Worm (Caenorhabditis elegans) whole organism, L2 larva: Measurements from ENCODE around the gene F23B12.1.
A peak's percentile ranks its signal among the peaks of the same experiment; 100 is the strongest.

Experiments used
- C34F6.9 ChIP-seq: fragments of 150-350 bp; optimal IDR thresholded peaks from 2 replicates; lab custom pipeline; 2014; ENCODE audit warnings: missing biosample characterization, missing genetic modification characterization
- R02D3.7 ChIP-seq: fragments of 150-350 bp; optimal IDR thresholded peaks from 2 replicates; lab custom pipeline; 2014; ENCODE audit warnings: missing biosample characterization, missing genetic modification characterization
- Y55F3AM.14 ChIP-seq: fragments of 200-800 bp; sonication (Bioruptor generic); optimal IDR thresholded peaks from 2 replicates; lab custom pipeline; 2018; ENCODE audit warnings: mild to moderate bottlenecking, missing genetic modification characterization, missing compliant biosample characterization
- ZK546.5 ChIP-seq: sonication (generic microtip); optimal IDR thresholded peaks from 2 replicates; lab custom pipeline; 2017; ENCODE audit warnings: missing biosample characterization, missing genetic modification characterization
- alr-1 ChIP-seq: fragments of 150-350 bp; optimal IDR thresholded peaks from 2 replicates; lab custom pipeline; 2014; ENCODE audit warnings: missing biosample characterization, missing genetic modification characterization
- aly-2 ChIP-seq: fragments of 150-350 bp; optimal IDR thresholded peaks from 2 replicates; lab custom pipeline; 2014; ENCODE audit warnings: missing biosample characterization, missing genetic modification characterization
- blmp-1 ChIP-seq: sonication (generic microtip); optimal IDR thresholded peaks from 2 replicates; lab custom pipeline; 2017; ENCODE audit warnings: missing genetic modification characterization, mild to moderate bottlenecking, missing compliant biosample characterization, antibody characterized with exemption, moderate library complexity; ENCODE audit not compliant: insufficient read depth
- ceh-82 ChIP-seq: fragments of 150-350 bp; optimal IDR thresholded peaks from 2 replicates; lab custom pipeline; 2014; ENCODE audit warnings: missing biosample characterization, missing genetic modification characterization
- crh-2 ChIP-seq: sonication (generic microtip); optimal IDR thresholded peaks from 2 replicates; lab custom pipeline; 2017; ENCODE audit warnings: missing biosample characterization, missing genetic modification characterization
- dmd-4 ChIP-seq: sonication (generic microtip); optimal IDR thresholded peaks from 2 replicates; lab custom pipeline; 2017; ENCODE audit warnings: missing biosample characterization, missing genetic modification characterization
- elt-1 ChIP-seq: fragments of 150-350 bp; optimal IDR thresholded peaks from 2 replicates; lab custom pipeline; 2014; ENCODE audit warnings: missing biosample characterization, missing genetic modification characterization
- elt-3 ChIP-seq: sonication (generic microtip); optimal IDR thresholded peaks from 2 replicates; lab custom pipeline; 2017; ENCODE audit warnings: missing biosample characterization, missing genetic modification characterization
- fos-1 ChIP-seq: fragments of 150-350 bp; optimal IDR thresholded peaks from 2 replicates; lab custom pipeline; 2014; ENCODE audit warnings: missing biosample characterization, missing genetic modification characterization
- gmeb-1 ChIP-seq: fragments of 150-350 bp; optimal IDR thresholded peaks from 2 replicates; lab custom pipeline; 2014; ENCODE audit warnings: missing biosample characterization, missing genetic modification characterization
- lin-11 ChIP-seq: fragments of 150-350 bp; sonication (generic microtip); optimal IDR thresholded peaks from 2 replicates; lab custom pipeline; 2014; ENCODE audit warnings: missing biosample characterization, missing genetic modification characterization, inconsistent platforms, mixed read lengths
- lin-13 ChIP-seq: fragments of 150-350 bp; optimal IDR thresholded peaks from 2 replicates; lab custom pipeline; 2014; ENCODE audit warnings: missing biosample characterization, missing genetic modification reagents, missing genetic modification characterization
- lin-39 ChIP-seq: fragments of 150-350 bp; optimal IDR thresholded peaks from 2 replicates; lab custom pipeline; 2014; ENCODE audit warnings: missing biosample characterization, missing genetic modification reagents, missing genetic modification characterization
- lsy-2 ChIP-seq, 2 experiments: fragments of 150-350 bp in 1 of 2; sonication (generic microtip) in 1 of 2; optimal IDR thresholded peaks; 2 replicates each; lab custom pipeline; 2014 to 2017; ENCODE audit warnings: missing biosample characterization in 2 of 2, missing genetic modification characterization in 2 of 2
- mab-5 ChIP-seq: fragments of 150-350 bp; optimal IDR thresholded peaks from 2 replicates; lab custom pipeline; 2014; ENCODE audit warnings: missing biosample characterization, missing genetic modification characterization
- mbf-1 ChIP-seq: sonication (generic microtip); optimal IDR thresholded peaks from 2 replicates; lab custom pipeline; 2017; ENCODE audit warnings: missing biosample characterization, missing genetic modification characterization
- nhr-10 ChIP-seq: sonication (generic microtip); optimal IDR thresholded peaks from 2 replicates; lab custom pipeline; 2017; ENCODE audit warnings: missing biosample characterization, missing genetic modification characterization
- nhr-12 ChIP-seq: fragments of 150-350 bp; optimal IDR thresholded peaks from 2 replicates; lab custom pipeline; 2014; ENCODE audit warnings: missing biosample characterization, missing genetic modification characterization
- nhr-129 ChIP-seq: fragments of 150-350 bp; optimal IDR thresholded peaks from 2 replicates; lab custom pipeline; 2014; ENCODE audit warnings: missing biosample characterization, missing genetic modification characterization
- nhr-21 ChIP-seq: fragments of 150-350 bp; optimal IDR thresholded peaks from 2 replicates; lab custom pipeline; 2014; ENCODE audit warnings: missing biosample characterization, missing genetic modification characterization
- nhr-237 ChIP-seq: fragments of 150-350 bp; optimal IDR thresholded peaks from 2 replicates; lab custom pipeline; 2014; ENCODE audit warnings: missing biosample characterization, missing genetic modification characterization
- nhr-25 ChIP-seq: fragments of 150-350 bp; sonication (generic microtip); optimal IDR thresholded peaks from 3 replicates; lab custom pipeline; 2014; ENCODE audit warnings: missing biosample characterization, missing genetic modification characterization
- nhr-6 ChIP-seq: fragments of 150-350 bp; optimal IDR thresholded peaks from 2 replicates; lab custom pipeline; 2014; ENCODE audit warnings: missing biosample characterization, missing genetic modification characterization
- nhr-77 ChIP-seq: fragments of 150-350 bp; optimal IDR thresholded peaks from 2 replicates; lab custom pipeline; 2014; ENCODE audit warnings: missing biosample characterization, missing genetic modification characterization
- peb-1 ChIP-seq: fragments of 150-350 bp; optimal IDR thresholded peaks from 2 replicates; lab custom pipeline; 2014; ENCODE audit warnings: missing biosample characterization, missing genetic modification characterization
- sem-4 ChIP-seq: fragments of 150-350 bp; optimal IDR thresholded peaks from 2 replicates; lab custom pipeline; 2014; ENCODE audit warnings: missing biosample characterization, missing genetic modification reagents, missing genetic modification characterization
- sma-9 ChIP-seq, 2 experiments: fragments of 150-350 bp in 1 of 2; sonication (generic microtip) in 1 of 2; optimal IDR thresholded peaks; 2 replicates each; lab custom pipeline; 2014 to 2016; ENCODE audit warnings: missing genetic modification characterization in 2 of 2, mild to moderate bottlenecking in 1 of 2, missing biosample characterization in 1 of 2, missing compliant biosample characterization in 1 of 2, missing genetic modification reagents in 1 of 2, moderate library complexity in 1 of 2
- unc-55 ChIP-seq: fragments of 150-350 bp; sonication (generic microtip); optimal IDR thresholded peaks from 3 replicates; lab custom pipeline; 2014; ENCODE audit warnings: missing biosample characterization, missing genetic modification reagents, missing genetic modification characterization
- zag-1 ChIP-seq: fragments of 150-350 bp; optimal IDR thresholded peaks from 2 replicates; lab custom pipeline; 2014; ENCODE audit warnings: missing biosample characterization, missing genetic modification characterization
- ztf-1 ChIP-seq: fragments of 200-800 bp; sonication (Bioruptor generic); conservative IDR thresholded peaks from 2 replicates; pipeline ENCODE4 v1.3.6; 2022; ENCODE audit warnings: missing genetic modification characterization, missing compliant biosample characterization
- ztf-11 ChIP-seq: sonication (generic microtip); optimal IDR thresholded peaks from 2 replicates; lab custom pipeline; 2017; ENCODE audit warnings: missing biosample characterization, missing genetic modification characterization
- ztf-4 ChIP-seq: fragments of 150-350 bp; optimal IDR thresholded peaks from 2 replicates; lab custom pipeline; 2014; ENCODE audit warnings: missing biosample characterization, missing genetic modification characterization

Gene F23B12.1

ce11 chrV:14440841-14441240 lies 11.9 kb downstream of the F23B12.1 start, which contains the start of gene F23B12.4:
Gene F23B12.4, plus strand, starts transcription at chrV:14441141.
- TF ChIP-seq Y55F3AM.14 (GFP tag; lab: Kevin White, UChicago) (no peak), elt-1 (no peak)

- TF ChIP-seq unc-55 (GFP tag; lab: Kevin White, UChicago) (no peak), peb-1 (tag; lab: Kevin White, UChicago) (no peak), nhr-25 (tag; lab: Kevin White, UChicago) (no peak), lin-39 (tag; lab: Kevin White, UChicago) (no peak), lin-13 (no peak), dmd-4 (tag; lab: Kevin White, UChicago) (no peak), sem-4 (tag; lab: Kevin White, UChicago) (no peak), gmeb-1 (no peak), R02D3.7 (tag; lab: Kevin White, UChicago) (no peak), nhr-6 (tag; lab: Kevin White, UChicago) (no peak), nhr-12 (tag; lab: Kevin White, UChicago) (no peak), nhr-237 (no peak), lsy-2 (tag; optimal IDR thresholded peaks at IDR 0.05; lab: Kevin White, UChicago) (no peak), elt-3 (tag; lab: Kevin White, UChicago) (no peak)
- TF ChIP-seq, all 48 proteins: peak for 0
Measured at ce11 chrV:14446453-14446852, 17.5 kb downstream of the F23B12.1 start.

- TF ChIP-seq unc-55 (GFP tag; lab: Kevin White, UChicago) (peak; percentile 9), fos-1 (tag; lab: Kevin White, UChicago) (peak; percentile 80), nhr-25 (tag; lab: Kevin White, UChicago) (no peak), crh-2 (peak; percentile 8), gmeb-1 (peak; percentile 10)
- TF ChIP-seq, all 48 proteins: peak for 4
Measured at ce11 chrV:14447240-14447763, 18.3 kb downstream of the F23B12.1 start, which contains the start of the genes dlat-1 and fntb-1. Gene dlat-1, minus strand, starts transcription at chrV:14447290. Gene fntb-1, plus strand, starts transcription at chrV:14447651.

ce11 chrV:14448669-14449068 lies 19.7 kb downstream of the F23B12.1 start:
- TF ChIP-seq nhr-12 (tag; lab: Kevin White, UChicago), result no peak
- TF ChIP-seq sma-9 (GFP tag; optimal IDR thresholded peaks at IDR 0.05; lab: Kevin White, UChicago), result no peak
- no peak for TF ChIP-seq sma-9 (tag; optimal IDR thresholded peaks at IDR 0.05; lab: Kevin White, UChicago)
- TF ChIP-seq nhr-21 (tag; lab: Kevin White, UChicago), result peak; percentile 35
- TF ChIP-seq, all 48 proteins: peak for 1

ce11 chrV:14449397-14449796 lies 20.4 kb downstream of the F23B12.1 start, which contains the start of gene F23B12.7:
Gene F23B12.7, plus strand, starts transcription at chrV:14449697.
- no peak for TF ChIP-seq ztf-1 (GFP tag; lab: Robert Waterston, UW)
- no peak for TF ChIP-seq ztf-4 (tag; lab: Kevin White, UChicago)
- TF ChIP-seq nhr-21 (tag; lab: Kevin White, UChicago), result no peak
- no peak for TF ChIP-seq blmp-1 (tag; lab: Kevin White, UChicago)
- TF ChIP-seq alr-1, result no peak
- no peak for TF ChIP-seq ceh-82
- no peak for TF ChIP-seq dmd-4 (tag; lab: Kevin White, UChicago)
- TF ChIP-seq nhr-129 (tag; lab: Kevin White, UChicago), result no peak
- TF ChIP-seq ZK546.5, result no peak
- TF ChIP-seq C34F6.9 (tag; lab: Kevin White, UChicago), result no peak
- TF ChIP-seq, all 48 proteins: peak for 0

ce11 chrV:14456626-14457025 lies 27.7 kb downstream of the F23B12.1 start, which contains the start of gene bmk-1:
Gene bmk-1, minus strand, starts transcription at chrV:14456984.
- no peak for TF ChIP-seq mab-5 (tag; lab: Kevin White, UChicago)
- TF ChIP-seq gmeb-1, result peak; percentile 70

- TF ChIP-seq elt-1 (no peak), nhr-6 (tag; lab: Kevin White, UChicago) (no peak), nhr-237 (no peak), aly-2 (no peak), C34F6.9 (tag; lab: Kevin White, UChicago) (no peak), nhr-77 (tag; lab: Kevin White, UChicago) (no peak), mbf-1 (tag; lab: Kevin White, UChicago) (no peak), ztf-11 (no peak), ZK546.5 (no peak), nhr-10 (tag; lab: Kevin White, UChicago) (no peak), sem-4 (tag; lab: Kevin White, UChicago) (no peak), sma-9 (GFP tag; optimal IDR thresholded peaks at IDR 0.05; lab: Kevin White, UChicago) (no peak), sma-9 (tag; optimal IDR thresholded peaks at IDR 0.05; lab: Kevin White, UChicago) (no peak), zag-1 (tag; lab: Kevin White, UChicago) (no peak), alr-1 (no peak), dmd-4 (tag; lab: Kevin White, UChicago) (no peak), lin-11 (no peak)
Measured at ce11 chrV:14457070-14457469, 28.1 kb downstream of the F23B12.1 start, which contains the start of gene coh-3. Gene coh-3, plus strand, starts transcription at chrV:14457422.
